Worm (Caenorhabditis elegans) whole organism, young adult: ENCODE measurements around the gene F58B3.4.

ENCODE experiments used
- B0261.1 ChIP-seq: sonication (generic microtip); optimal IDR thresholded peaks from 2 replicates; lab custom pipeline; 2016; ENCODE audit warnings: mild to moderate bottlenecking, missing genetic modification characterization, moderate library complexity, missing compliant biosample characterization
- C06A6.2 ChIP-seq: fragments of 200-800 bp; sonication (Bioruptor generic); conservative IDR thresholded peaks from 2 replicates; pipeline ENCODE4 v1.3.6; 2022; ENCODE audit warnings: missing genetic modification characterization, missing compliant biosample characterization
- F10E7.11 ChIP-seq: sonication (generic microtip); optimal IDR thresholded peaks from 2 replicates; lab custom pipeline; 2017; ENCODE audit warnings: mild to moderate bottlenecking, missing genetic modification characterization, moderate library complexity, missing compliant biosample characterization
- F22D6.2 ChIP-seq: sonication (generic microtip); optimal IDR thresholded peaks from 2 replicates; lab custom pipeline; 2016; ENCODE audit warnings: mild to moderate bottlenecking, missing genetic modification characterization, missing compliant biosample characterization
- F33H1.4 ChIP-seq: fragments of 200-800 bp; sonication (Bioruptor generic); IDR thresholded peaks from 2 replicates; pipeline ENCODE4 v1.3.6; 2022; ENCODE audit warnings: missing genetic modification reagents, missing genetic modification characterization, missing compliant biosample characterization
- F37B4.10 ChIP-seq: fragments of 200-800 bp; sonication (Bioruptor generic); IDR thresholded peaks from 2 replicates; pipeline ENCODE4 v1.3.6; 2022; ENCODE audit warnings: missing genetic modification characterization, missing compliant biosample characterization
- F57A8.1 ChIP-seq: fragments of 200-800 bp; sonication (Bioruptor generic); optimal IDR thresholded peaks from 2 replicates; lab custom pipeline; 2018; ENCODE audit warnings: mild to moderate bottlenecking, missing genetic modification characterization, moderate library complexity, missing compliant biosample characterization
- K11D2.4 ChIP-seq: fragments of 200-800 bp; sonication (Bioruptor generic); IDR thresholded peaks from 2 replicates; pipeline ENCODE4 v1.3.6; 2022; ENCODE audit warnings: missing genetic modification reagents, missing genetic modification characterization, missing compliant biosample characterization
- Y53G8AR.9 ChIP-seq: fragments of 200-800 bp; sonication (Bioruptor generic); conservative IDR thresholded peaks from 2 replicates; pipeline ENCODE4 v1.3.6; 2022; ENCODE audit warnings: missing genetic modification reagents, missing genetic modification characterization, missing compliant biosample characterization
- aptf-3 ChIP-seq: fragments of 200-800 bp; sonication (Bioruptor generic); IDR thresholded peaks from 2 replicates; pipeline ENCODE4 v1.3.6; 2022; ENCODE audit warnings: missing genetic modification characterization, missing compliant biosample characterization
- atf-7 ChIP-seq: sonication (generic microtip); optimal IDR thresholded peaks from 2 replicates; lab custom pipeline; 2017; ENCODE audit warnings: mild to moderate bottlenecking, missing genetic modification characterization, missing compliant biosample characterization
- attf-5 ChIP-seq: fragments of 200-800 bp; sonication (Bioruptor generic); optimal IDR thresholded peaks from 2 replicates; lab custom pipeline; 2018; ENCODE audit warnings: mild to moderate bottlenecking, missing genetic modification characterization, missing compliant biosample characterization
- cebp-1 ChIP-seq, 2 experiments: fragments of 200-800 bp in 1 of 2; sonication (Bioruptor generic) in 1 of 2; sonication (generic microtip) in 1 of 2; IDR thresholded peaks in 1 of 2; optimal IDR thresholded peaks in 1 of 2; 2 replicates each; pipeline versions ENCODE4 v1.3.6 to Lab custom; 2017 to 2022; ENCODE audit warnings: missing compliant biosample characterization in 2 of 2, missing genetic modification characterization in 2 of 2, mild to moderate bottlenecking in 1 of 2, missing genetic modification reagents in 1 of 2, moderate library complexity in 1 of 2
- cebp-2 ChIP-seq: fragments of 200-800 bp; sonication (Bioruptor generic); IDR thresholded peaks from 2 replicates; pipeline ENCODE4 v1.3.6; 2022; ENCODE audit warnings: missing genetic modification characterization, missing compliant biosample characterization
- dox-1 ChIP-seq: fragments of 200-800 bp; sonication (Bioruptor generic); IDR thresholded peaks from 2 replicates; pipeline ENCODE4 v1.3.6; 2022; ENCODE audit warnings: missing genetic modification reagents, missing genetic modification characterization, missing compliant biosample characterization
- dpff-1 ChIP-seq: sonication (generic microtip); optimal IDR thresholded peaks from 2 replicates; lab custom pipeline; 2017; ENCODE audit warnings: mild to moderate bottlenecking, missing genetic modification characterization, missing compliant biosample characterization
- dpl-1 ChIP-seq: fragments of 150-350 bp; optimal IDR thresholded peaks from 2 replicates; lab custom pipeline; 2014; ENCODE audit warnings: missing biosample characterization, missing genetic modification reagents, missing genetic modification characterization
- egl-44 ChIP-seq: fragments of 200-800 bp; sonication (Bioruptor generic); IDR thresholded peaks from 2 replicates; pipeline ENCODE4 v1.3.6; 2022; ENCODE audit warnings: missing genetic modification reagents, missing genetic modification characterization, missing compliant biosample characterization
- egrh-3 ChIP-seq: fragments of 200-800 bp; sonication (Bioruptor generic); IDR thresholded peaks from 2 replicates; pipeline ENCODE4 v1.3.6; 2022; ENCODE audit warnings: missing genetic modification reagents, missing genetic modification characterization, missing compliant biosample characterization
- ekl-4 ChIP-seq: fragments of 200-800 bp; sonication (Bioruptor generic); IDR thresholded peaks from 2 replicates; pipeline ENCODE4 v1.3.6; 2022; ENCODE audit warnings: missing genetic modification reagents, missing genetic modification characterization, missing compliant biosample characterization
- ets-4 ChIP-seq: fragments of 200-800 bp; sonication (Bioruptor generic); optimal IDR thresholded peaks from 2 replicates; lab custom pipeline; 2018; ENCODE audit warnings: mild to moderate bottlenecking, missing genetic modification characterization, missing compliant biosample characterization
- fkh-3 ChIP-seq: sonication (generic microtip); optimal IDR thresholded peaks from 2 replicates; lab custom pipeline; 2016; ENCODE audit warnings: mild to moderate bottlenecking, missing genetic modification characterization, missing compliant biosample characterization
- hmg-20 ChIP-seq: fragments of 200-800 bp; sonication (Bioruptor generic); IDR thresholded peaks from 2 replicates; pipeline ENCODE4 v1.3.6; 2022; ENCODE audit warnings: missing genetic modification reagents, missing genetic modification characterization, missing compliant biosample characterization
- lsy-27 ChIP-seq: sonication (generic microtip); optimal IDR thresholded peaks from 2 replicates; lab custom pipeline; 2017; ENCODE audit warnings: missing genetic modification characterization, mild to moderate bottlenecking, missing compliant biosample characterization, antibody characterized with exemption, missing genotype, borderline replicate concordance; ENCODE audit not compliant: insufficient read depth
- madf-6 ChIP-seq: fragments of 200-800 bp; sonication (Bioruptor generic); IDR thresholded peaks from 2 replicates; pipeline ENCODE4 v1.3.6; 2022; ENCODE audit warnings: missing genetic modification reagents, missing genetic modification characterization, missing compliant biosample characterization
- mcd-1 ChIP-seq: fragments of 200-800 bp; sonication (Bioruptor generic); IDR thresholded peaks from 2 replicates; pipeline ENCODE4 v1.3.6; 2022; ENCODE audit warnings: missing genetic modification reagents, missing genetic modification characterization, missing compliant biosample characterization
- nfyb-1 ChIP-seq: fragments of 200-800 bp; sonication (Bioruptor generic); IDR thresholded peaks from 2 replicates; pipeline ENCODE4 v1.3.6; 2022; ENCODE audit warnings: missing genetic modification reagents, missing genetic modification characterization, missing compliant biosample characterization
- nhr-120 ChIP-seq: fragments of 200-800 bp; sonication (Bioruptor generic); IDR thresholded peaks from 2 replicates; pipeline ENCODE4 v1.3.6; 2022; ENCODE audit warnings: missing genetic modification characterization, missing compliant biosample characterization
- nhr-80 ChIP-seq: sonication (generic microtip); optimal IDR thresholded peaks from 2 replicates; lab custom pipeline; 2016; ENCODE audit warnings: missing genetic modification characterization, missing compliant biosample characterization
- pha-4 ChIP-seq: fragments of 150-350 bp; sonication (generic microtip); optimal IDR thresholded peaks from 2 replicates; lab custom pipeline; 2014; ENCODE audit warnings: missing biosample characterization, missing genetic modification reagents, missing genetic modification characterization
- rec-8 ChIP-seq, 2 experiments: sonication (generic microtip); optimal IDR thresholded peaks; 2 replicates each; lab custom pipeline; 2016; ENCODE audit warnings: mild to moderate bottlenecking in 2 of 2, missing genetic modification characterization in 2 of 2, missing genetic modification reagents in 2 of 2, missing genotype in 2 of 2, missing biosample characterization in 1 of 2, missing compliant biosample characterization in 1 of 2, moderate library complexity in 1 of 2
- rpc-1 ChIP-seq, 2 experiments: fragments of 150-350 bp in 1 of 2; sonication (generic microtip) in 1 of 2; optimal IDR thresholded peaks; 2 replicates each; lab custom pipeline; 2014 to 2018; ENCODE audit warnings: missing biosample characterization in 1 of 2, missing genetic modification characterization in 1 of 2, missing genetic modification reagents in 1 of 2, missing genotype in 1 of 2
- sdz-38 ChIP-seq: sonication (generic microtip); optimal IDR thresholded peaks from 2 replicates; lab custom pipeline; 2016; ENCODE audit warnings: missing genotype, missing genetic modification characterization, missing compliant biosample characterization
- snpc-1.3 ChIP-seq: sonication (generic microtip); optimal IDR thresholded peaks from 2 replicates; lab custom pipeline; 2017; ENCODE audit warnings: missing genetic modification characterization, mild to moderate bottlenecking, missing compliant biosample characterization, antibody characterized with exemption, moderate library complexity, missing genotype, missing genetic modification reagents; ENCODE audit not compliant: insufficient read depth
- snpc-4 ChIP-seq, 5 experiments: fragments of 150-350 bp in 1 of 5; sonication (generic microtip) in 4 of 5; optimal IDR thresholded peaks; 2 replicates each; lab custom pipeline; 2014 to 2018; ENCODE audit warnings: missing genetic modification characterization in 5 of 5, missing biosample characterization in 3 of 5, antibody characterized with exemption in 2 of 5, mild to moderate bottlenecking in 2 of 5, missing compliant biosample characterization in 2 of 5, missing genotype in 2 of 5, moderate library complexity in 2 of 5, missing genetic modification reagents in 1 of 5
- tbp1 ChIP-seq: fragments of 200-800 bp; sonication (Bioruptor generic); optimal IDR thresholded peaks from 2 replicates; lab custom pipeline; 2018; ENCODE audit warnings: mild to moderate bottlenecking, missing genetic modification characterization, missing compliant biosample characterization
- tlf-1 ChIP-seq: fragments of 200-800 bp; sonication (Bioruptor generic); optimal IDR thresholded peaks from 2 replicates; lab custom pipeline; 2018; ENCODE audit warnings: mild to moderate bottlenecking, missing genetic modification characterization, missing compliant biosample characterization
- unc-130 ChIP-seq: sonication (generic microtip); optimal IDR thresholded peaks from 2 replicates; lab custom pipeline; 2016; ENCODE audit warnings: missing genetic modification reagents, missing genetic modification characterization, missing compliant biosample characterization
- unc-62 ChIP-seq: fragments of 150-350 bp; optimal IDR thresholded peaks from 2 replicates; lab custom pipeline; 2014; ENCODE audit warnings: missing biosample characterization, missing genetic modification reagents, missing genetic modification characterization
- xnd-1 ChIP-seq: sonication (generic microtip); optimal IDR thresholded peaks from 2 replicates; lab custom pipeline; 2016; ENCODE audit warnings: missing genotype, missing genetic modification reagents, missing genetic modification characterization, missing compliant biosample characterization
- zfh-2 ChIP-seq: fragments of 200-800 bp; sonication (Bioruptor generic); conservative IDR thresholded peaks from 2 replicates; pipeline ENCODE4 v1.3.6; 2022; ENCODE audit warnings: missing genetic modification reagents, missing genetic modification characterization, missing compliant biosample characterization
- ztf-22 ChIP-seq: fragments of 200-800 bp; sonication (Bioruptor generic); optimal IDR thresholded peaks from 2 replicates; lab custom pipeline; 2018; ENCODE audit warnings: mild to moderate bottlenecking, missing genetic modification characterization, moderate library complexity, missing compliant biosample characterization

The F58B3.4 gene

ce11 chrIV:11620909-11621308 lies 10.7 kb downstream of the F58B3.4 start, which contains the start of gene dsl-5:
dsl-5 (minus strand) TSS chrIV:11621009.
- TF ChIP-seq B0261.1 (tag; lab: Kevin White, UChicago) (no peak), atf-7 (peak; percentile 43), F33H1.4 (GFP tag; lab: Robert Waterston, UW) (no peak)
- TF ChIP-seq, all 124 proteins: peak for 1

ce11 chrIV:11616543-11616942 lies 15.1 kb downstream of the F58B3.4 start:
- TF ChIP-seq nhr-120 (GFP tag; lab: Robert Waterston, UW) (peak; percentile 64; the same call in 1 of the 2 replicates), F37B4.10 (GFP tag; lab: Robert Waterston, UW) (0 out of 2 replicates have a peak, but pooled peaks have one; percentile 68), nfyb-1 (GFP tag; lab: Robert Waterston, UW) (0 out of 2 replicates have a peak, but pooled peaks have one; percentile 44), mcd-1 (GFP tag; lab: Robert Waterston, UW) (peak; percentile 42; the same call in 1 of the 2 replicates), egrh-3 (GFP tag; lab: Robert Waterston, UW) (peak; percentile 90; the same call in 1 of the 2 replicates)

ce11 chrIV:11604909-11605308 lies 26.7 kb downstream of the F58B3.4 start, which contains the start of the genes ragc-1 and Y24F12A.1:
ragc-1 (minus strand) TSS chrIV:11604933.
Y24F12A.1 (plus strand) TSS chrIV:11605254.
- TF ChIP-seq xnd-1 (tag; lab: Kevin White, UChicago) (no peak), ztf-22 (GFP tag; lab: Kevin White, UChicago) (no peak), snpc-4 (GFP tag; optimal IDR thresholded peaks at IDR 0.05; lab: Kevin White, UChicago) (peak; percentile 7), snpc-4 (tag; optimal IDR thresholded peaks at IDR 0.05; lab: Kevin White, UChicago) (peak in 1 of 4 experiments; percentile 40), C06A6.2 (GFP tag; lab: Robert Waterston, UW) (0 out of 2 replicates have a peak, but pooled peaks have one; percentile 13), F10E7.11 (tag; lab: Kevin White, UChicago) (no peak), fkh-3 (tag; lab: Kevin White, UChicago) (no peak), K11D2.4 (no peak), tbp1 (peak; percentile 34), nhr-80 (tag; lab: Kevin White, UChicago) (peak; percentile 55), lsy-27 (no peak), Y53G8AR.9 (GFP tag; lab: Robert Waterston, UW) (no peak), cebp-2 (no peak), aptf-3 (GFP tag; lab: Robert Waterston, UW) (no peak), dpl-1 (GFP tag; lab: Kevin White, UChicago) (peak; percentile 13), ekl-4 (GFP tag; lab: Robert Waterston, UW) (no peak), dox-1 (GFP tag; lab: Robert Waterston, UW) (0 out of 2 replicates have a peak, but pooled peaks have one; percentile 7), madf-6 (no peak), zfh-2 (GFP tag; lab: Robert Waterston, UW) (no peak), unc-62 (GFP tag; lab: Kevin White, UChicago) (no peak), sdz-38 (no peak), cebp-1 (GFP tag; IDR thresholded peaks at IDR 0.05; lab: Robert Waterston, UW) (no peak), cebp-1 (tag; optimal IDR thresholded peaks at IDR 0.05; lab: Kevin White, UChicago) (peak; percentile 18), rec-8 (tag; optimal IDR thresholded peaks at IDR 0.05; lab: Kevin White, UChicago) (no peak), unc-130 (no peak), pha-4 (peak; percentile 22), F22D6.2 (tag; lab: Kevin White, UChicago) (no peak), F57A8.1 (GFP tag; lab: Kevin White, UChicago) (no peak), ets-4 (GFP tag; lab: Kevin White, UChicago) (no peak), tlf-1 (GFP tag; lab: Kevin White, UChicago) (no peak), mcd-1 (GFP tag; lab: Robert Waterston, UW) (0 out of 2 replicates have a peak, but pooled peaks have one; percentile 19), attf-5 (GFP tag; lab: Kevin White, UChicago) (peak; percentile 70), dpff-1 (tag; lab: Kevin White, UChicago) (no peak), hmg-20 (no peak), rpc-1 (optimal IDR thresholded peaks at IDR 0.05; lab: Kevin White, UChicago) (no peak), rpc-1 (tag; optimal IDR thresholded peaks at IDR 0.05; lab: Kevin White, UChicago) (no peak), F33H1.4 (GFP tag; lab: Robert Waterston, UW) (no peak; the same call in 1 of the 2 replicates), nhr-120 (GFP tag; lab: Robert Waterston, UW) (no peak), egl-44 (GFP tag; lab: Robert Waterston, UW) (0 out of 2 replicates have a peak, but pooled peaks have one; percentile 11), snpc-1.3 (peak; percentile 60)
